Worm (Caenorhabditis elegans) whole organism, L3 larva: ENCODE measurements around the gene C06B8.7.

ENCODE experiments used
- R02D3.7 ChIP-seq: fragments of 150-350 bp; optimal IDR thresholded peaks from 2 replicates; lab custom pipeline; 2014; ENCODE audit warnings: missing biosample characterization, missing genetic modification characterization
- ZK546.5 ChIP-seq: sonication (generic microtip); optimal IDR thresholded peaks from 2 replicates; lab custom pipeline; 2017; ENCODE audit warnings: missing biosample characterization, missing genetic modification characterization
- aly-2 ChIP-seq: fragments of 150-350 bp; optimal IDR thresholded peaks from 2 replicates; lab custom pipeline; 2014; ENCODE audit warnings: missing biosample characterization, missing genetic modification characterization
- ceh-16 ChIP-seq: sonication (generic microtip); optimal IDR thresholded peaks from 2 replicates; lab custom pipeline; 2017; ENCODE audit warnings: missing biosample characterization, missing genetic modification characterization
- ceh-28 ChIP-seq: fragments of 150-350 bp; optimal IDR thresholded peaks from 2 replicates; lab custom pipeline; 2014; ENCODE audit warnings: missing biosample characterization, missing genetic modification reagents, missing genetic modification characterization
- ceh-82 ChIP-seq: fragments of 150-350 bp; optimal IDR thresholded peaks from 2 replicates; lab custom pipeline; 2014; ENCODE audit warnings: missing biosample characterization, missing genetic modification characterization
- daf-12 ChIP-seq: fragments of 150-350 bp; optimal IDR thresholded peaks from 2 replicates; lab custom pipeline; 2014; ENCODE audit warnings: missing biosample characterization, missing genetic modification reagents, missing genetic modification characterization
- egl-27 ChIP-seq: sonication (generic microtip); optimal IDR thresholded peaks from 4 replicates; lab custom pipeline; 2017; ENCODE audit warnings: missing biosample characterization, missing genetic modification reagents, missing genetic modification characterization
- egl-5 ChIP-seq: fragments of 150-350 bp; optimal IDR thresholded peaks from 2 replicates; lab custom pipeline; 2017; ENCODE audit warnings: missing biosample characterization, missing genetic modification reagents, missing genetic modification characterization, inconsistent platforms
- elt-2 ChIP-seq: sonication (generic microtip); optimal IDR thresholded peaks from 2 replicates; lab custom pipeline; 2016; ENCODE audit warnings: missing genetic modification reagents, mild to moderate bottlenecking, missing genetic modification characterization, missing compliant biosample characterization
- elt-3 ChIP-seq, 3 experiments: fragments of 150-350 bp in 1 of 3; sonication (generic microtip) in 2 of 3; optimal IDR thresholded peaks; 2 replicates in 2 of 3; 4 replicates in 1 of 3; lab custom pipeline; 2014 to 2017; ENCODE audit warnings: missing biosample characterization in 3 of 3, missing genetic modification characterization in 3 of 3
- fkh-10 ChIP-seq: sonication (generic microtip); optimal IDR thresholded peaks from 2 replicates; lab custom pipeline; 2017; ENCODE audit warnings: missing biosample characterization, missing genetic modification reagents, missing genetic modification characterization
- fkh-2 ChIP-seq: fragments of 150-350 bp; optimal IDR thresholded peaks from 2 replicates; lab custom pipeline; 2014; ENCODE audit warnings: missing biosample characterization, missing genetic modification reagents, missing genetic modification characterization
- fos-1 ChIP-seq: fragments of 150-350 bp; optimal IDR thresholded peaks from 2 replicates; lab custom pipeline; 2014; ENCODE audit warnings: missing biosample characterization, missing genetic modification characterization
- jun-1 ChIP-seq: fragments of 150-350 bp; optimal IDR thresholded peaks from 2 replicates; lab custom pipeline; 2014; ENCODE audit warnings: missing biosample characterization, missing genetic modification reagents, missing genetic modification characterization
- lin-39 ChIP-seq: fragments of 150-350 bp; optimal IDR thresholded peaks from 2 replicates; lab custom pipeline; 2018; ENCODE audit warnings: missing biosample characterization, missing genetic modification reagents, missing genetic modification characterization
- mml-1 ChIP-seq: fragments of 150-350 bp; sonication (generic microtip); optimal IDR thresholded peaks from 3 replicates; lab custom pipeline; 2014; ENCODE audit warnings: missing biosample characterization, missing genetic modification characterization
- nfya-1 ChIP-seq: sonication (generic microtip); optimal IDR thresholded peaks from 2 replicates; lab custom pipeline; 2017; ENCODE audit warnings: missing genetic modification characterization, mild to moderate bottlenecking, missing compliant biosample characterization, antibody characterized with exemption, moderate library complexity; ENCODE audit not compliant: insufficient read depth
- nhr-11 ChIP-seq: fragments of 150-350 bp; optimal IDR thresholded peaks from 2 replicates; lab custom pipeline; 2014; ENCODE audit warnings: missing biosample characterization, missing genetic modification characterization
- nhr-23 ChIP-seq: fragments of 150-350 bp; optimal IDR thresholded peaks from 2 replicates; lab custom pipeline; 2014; ENCODE audit warnings: missing biosample characterization, missing genetic modification reagents, missing genetic modification characterization
- nhr-43 ChIP-seq: sonication (generic microtip); optimal IDR thresholded peaks from 2 replicates; lab custom pipeline; 2016; ENCODE audit warnings: mild to moderate bottlenecking, missing genetic modification characterization, missing compliant biosample characterization; ENCODE audit not compliant: poor library complexity, severe bottlenecking
- nhr-67 ChIP-seq: fragments of 150-350 bp; optimal IDR thresholded peaks from 2 replicates; lab custom pipeline; 2014; ENCODE audit warnings: missing biosample characterization, missing genetic modification characterization
- nhr-76 ChIP-seq: fragments of 150-350 bp; sonication (generic microtip); optimal IDR thresholded peaks from 5 replicates; lab custom pipeline; 2014; ENCODE audit warnings: missing biosample characterization, missing genetic modification characterization
- pqm-1 ChIP-seq: fragments of 150-350 bp; optimal IDR thresholded peaks from 2 replicates; lab custom pipeline; 2017; ENCODE audit warnings: missing biosample characterization, missing genetic modification characterization, inconsistent platforms
- sea-2 ChIP-seq: fragments of 150-350 bp; sonication (generic microtip); optimal IDR thresholded peaks from 4 replicates; lab custom pipeline; 2014; ENCODE audit warnings: missing biosample characterization, missing genetic modification reagents, missing genetic modification characterization
- skn-1 ChIP-seq: fragments of 150-350 bp; optimal IDR thresholded peaks from 2 replicates; lab custom pipeline; 2014; ENCODE audit warnings: missing biosample characterization, missing genetic modification characterization
- tbx-2 ChIP-seq: sonication (generic microtip); optimal IDR thresholded peaks from 2 replicates; lab custom pipeline; 2016; ENCODE audit warnings: mild to moderate bottlenecking, missing genetic modification characterization, missing compliant biosample characterization
- unc-39 ChIP-seq: sonication (generic microtip); optimal IDR thresholded peaks from 4 replicates; lab custom pipeline; 2017; ENCODE audit warnings: missing biosample characterization, missing genetic modification characterization
- unc-62 ChIP-seq: fragments of 150-350 bp; sonication (generic microtip); optimal IDR thresholded peaks from 4 replicates; lab custom pipeline; 2014; ENCODE audit warnings: missing biosample characterization, missing genetic modification reagents, missing genetic modification characterization
- zag-1 ChIP-seq: fragments of 150-350 bp; optimal IDR thresholded peaks from 2 replicates; lab custom pipeline; 2014; ENCODE audit warnings: missing biosample characterization, missing genetic modification characterization
- ztf-11 ChIP-seq: fragments of 150-350 bp; optimal IDR thresholded peaks from 2 replicates; lab custom pipeline; 2014; ENCODE audit warnings: missing biosample characterization, missing genetic modification characterization
- ztf-4 ChIP-seq: fragments of 150-350 bp; optimal IDR thresholded peaks from 2 replicates; lab custom pipeline; 2014; ENCODE audit warnings: missing biosample characterization, missing genetic modification characterization

Gene C06B8.7

DNA sequence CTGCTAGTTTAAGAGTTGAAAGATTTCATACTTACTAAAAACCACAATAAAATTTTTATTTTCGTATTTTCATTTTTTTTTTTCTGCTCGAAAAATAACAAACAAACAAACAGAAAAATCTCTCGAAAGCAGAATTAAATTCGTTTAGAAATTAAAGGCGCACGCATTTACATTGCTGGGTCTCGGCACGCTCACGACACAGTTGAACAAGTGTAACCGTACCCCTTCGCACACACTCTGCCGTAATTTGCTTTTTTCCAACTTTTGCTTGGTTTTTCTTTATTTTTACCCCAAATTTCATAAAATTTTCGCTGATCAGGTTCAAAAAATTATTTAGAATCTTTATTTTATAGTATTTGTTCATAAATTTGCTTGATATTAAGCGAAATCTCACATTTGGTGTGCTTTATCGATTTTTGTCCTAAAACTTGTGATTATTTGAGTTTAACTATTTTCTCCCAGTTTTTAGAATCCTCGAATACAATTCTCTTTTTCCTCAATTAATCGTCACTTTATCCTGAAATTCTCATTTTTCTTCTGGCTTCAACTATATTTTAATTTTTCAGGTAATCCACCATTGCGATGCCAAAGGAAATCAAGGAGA lies 13.2 kb downstream of the C06B8.7 start, which contains the start of gene rpl-38 (continued):
- TF ChIP-seq nhr-11 (tag; lab: Kevin White, UChicago) = no peak
- TF ChIP-seq lin-39 (tag; lab: Kevin White, UChicago) = peak; percentile 94
- TF ChIP-seq skn-1 (tag; lab: Kevin White, UChicago) = peak; percentile 75
- peak; percentile 72 for TF ChIP-seq R02D3.7 (tag; lab: Kevin White, UChicago)
- no peak for TF ChIP-seq unc-39 (tag; lab: Kevin White, UChicago)
- peak; percentile 48 for TF ChIP-seq ceh-28 (tag; lab: Kevin White, UChicago)
- no peak for TF ChIP-seq unc-62 (GFP tag; lab: Kevin White, UChicago)
- TF ChIP-seq aly-2 (tag; lab: Kevin White, UChicago) = no peak
- peak; percentile 30 for TF ChIP-seq tbx-2 (tag; lab: Kevin White, UChicago)
- peak; percentile 88 for TF ChIP-seq egl-5 (tag; lab: Kevin White, UChicago)
- no peak for TF ChIP-seq elt-3 (tag; optimal IDR thresholded peaks at IDR 0.05; lab: Kevin White, UChicago)
- no peak for TF ChIP-seq daf-12 (tag; lab: Kevin White, UChicago)
- peak; percentile 27 for TF ChIP-seq egl-27 (tag; lab: Kevin White, UChicago)
- TF ChIP-seq ztf-4 (tag; lab: Kevin White, UChicago) = no peak
- no peak for TF ChIP-seq zag-1 (tag; lab: Kevin White, UChicago)
- peak; percentile 88 for TF ChIP-seq nhr-23
- no peak for TF ChIP-seq fkh-2

DNA sequence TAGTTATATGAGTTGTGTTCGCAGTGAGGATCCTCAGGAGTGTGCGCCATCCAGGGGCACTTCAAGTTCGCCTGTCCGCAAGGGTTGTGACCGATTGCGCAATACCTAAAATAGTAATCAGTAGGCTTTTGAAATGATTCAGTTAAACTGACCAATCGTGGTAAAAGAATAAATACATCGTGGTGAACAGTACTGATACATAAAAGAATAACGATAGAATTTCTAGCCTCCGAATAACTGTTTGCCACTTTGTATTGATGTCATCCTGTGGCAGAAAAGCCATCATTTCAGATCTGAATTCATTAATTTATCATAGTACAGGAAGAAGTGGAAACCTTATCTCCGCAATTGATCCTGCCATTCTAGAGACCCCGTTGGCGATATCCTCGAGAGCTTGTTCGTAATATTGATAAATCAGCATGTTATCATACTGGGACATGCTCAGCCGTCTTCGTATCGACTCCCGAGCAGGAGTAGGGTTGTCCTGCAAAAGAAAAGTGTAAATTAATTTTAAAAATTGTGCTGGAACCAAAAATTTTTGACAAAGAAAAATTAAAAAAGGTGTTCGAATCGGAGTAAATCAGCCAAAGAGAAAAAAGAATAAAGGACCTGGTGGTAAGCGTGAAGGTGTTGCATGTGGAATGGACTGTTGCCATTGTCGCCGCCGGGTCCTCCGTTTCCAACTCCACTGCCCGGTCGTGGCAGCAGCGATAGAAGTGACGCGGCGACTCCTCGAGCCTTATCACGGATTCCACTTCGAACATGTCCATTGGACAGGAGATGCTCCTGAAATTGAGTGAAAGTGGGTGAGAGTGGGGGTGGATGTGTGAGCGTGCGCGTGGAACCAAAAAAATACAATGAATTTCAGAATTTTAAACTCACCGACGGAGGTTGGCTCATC lies 14.6 kb downstream of the C06B8.7 start:
- no peak for TF ChIP-seq ztf-11
- TF ChIP-seq egl-5 (tag; lab: Kevin White, UChicago) = no peak
- TF ChIP-seq pqm-1 (tag; lab: Kevin White, UChicago) = no peak
- no peak for TF ChIP-seq ceh-82 (tag; lab: Kevin White, UChicago)
- no peak for TF ChIP-seq fos-1 (tag; lab: Kevin White, UChicago)
- no peak for TF ChIP-seq tbx-2 (tag; lab: Kevin White, UChicago)
- no peak for TF ChIP-seq ztf-4 (tag; lab: Kevin White, UChicago)
- TF ChIP-seq egl-27 (tag; lab: Kevin White, UChicago) = no peak
- no peak for TF ChIP-seq fkh-10 (GFP tag; lab: Kevin White, UChicago)
- TF ChIP-seq R02D3.7 (tag; lab: Kevin White, UChicago) = no peak
- TF ChIP-seq fkh-2 = no peak
- TF ChIP-seq ZK546.5 = no peak
- TF ChIP-seq nhr-76 = no peak
- TF ChIP-seq aly-2 (tag; lab: Kevin White, UChicago) = no peak

DNA sequence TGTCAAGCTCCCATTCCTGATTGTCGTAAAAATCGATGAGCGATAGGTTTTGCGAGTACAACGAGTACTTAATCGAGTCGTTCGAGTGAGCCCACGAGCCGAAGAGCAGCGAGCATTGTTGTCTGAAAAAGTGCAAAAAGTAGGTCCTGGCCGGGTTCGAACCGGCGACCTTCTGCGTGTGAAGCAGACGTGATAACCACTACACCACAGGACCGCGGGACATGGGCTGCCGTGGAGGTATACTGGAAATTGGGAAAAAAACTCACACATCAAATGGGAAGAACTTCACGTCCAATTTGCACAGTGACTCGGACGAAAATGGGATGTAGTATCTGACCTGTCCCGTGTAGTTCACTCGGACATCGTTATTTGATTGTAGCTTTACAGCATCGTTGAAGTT lies 16.8 kb downstream of the C06B8.7 start:
- peak; percentile 36 for TF ChIP-seq elt-2 (tag; lab: Kevin White, UChicago)
- peak; percentile 54 for TF ChIP-seq pqm-1 (tag; lab: Kevin White, UChicago)
- no peak for TF ChIP-seq nhr-76
- TF ChIP-seq, all 47 proteins: peak for 2

DNA sequence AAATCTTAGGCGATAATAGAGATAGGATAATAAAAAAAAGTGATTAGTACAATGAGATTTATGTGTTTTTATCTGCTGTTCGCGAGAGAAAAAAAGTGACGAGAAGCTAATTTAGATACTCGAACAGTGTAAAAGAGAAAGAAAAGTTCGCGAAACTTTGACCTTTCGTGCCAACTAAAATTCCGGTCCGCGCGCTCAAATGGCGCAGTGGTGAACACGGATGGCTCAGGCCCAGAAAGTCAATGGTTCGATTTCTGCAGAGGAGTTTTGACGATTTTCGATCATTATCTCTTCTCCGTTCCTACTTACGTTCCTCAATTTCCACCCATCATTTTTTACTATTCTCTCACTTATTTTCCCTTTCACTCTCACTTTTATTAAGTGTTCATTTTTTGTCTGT lies 17.9 kb downstream of the C06B8.7 start:
- TF ChIP-seq elt-2 (tag; lab: Kevin White, UChicago) = no peak
- no peak for TF ChIP-seq elt-3 (tag; optimal IDR thresholded peaks at IDR 0.05; lab: Kevin White, UChicago)
- no peak for TF ChIP-seq lin-39 (tag; lab: Kevin White, UChicago)
- no peak for TF ChIP-seq nhr-43
- TF ChIP-seq mml-1 (tag; lab: Kevin White, UChicago) = no peak
- TF ChIP-seq nhr-76 = no peak
- TF ChIP-seq unc-39 (tag; lab: Kevin White, UChicago) = no peak
- no peak for TF ChIP-seq nhr-67 (tag; lab: Kevin White, UChicago)
- no peak for TF ChIP-seq ceh-16 (tag; lab: Kevin White, UChicago)
- TF ChIP-seq egl-5 (tag; lab: Kevin White, UChicago) = no peak
- no peak for TF ChIP-seq ZK546.5
- TF ChIP-seq jun-1 (tag; lab: Kevin White, UChicago) = no peak
- no peak for TF ChIP-seq nfya-1 (tag; lab: Kevin White, UChicago)
- TF ChIP-seq zag-1 (tag; lab: Kevin White, UChicago) = no peak
- no peak for TF ChIP-seq aly-2 (tag; lab: Kevin White, UChicago)
- no peak for TF ChIP-seq ceh-28 (tag; lab: Kevin White, UChicago)
- TF ChIP-seq sea-2 (GFP tag; lab: Kevin White, UChicago) = no peak
- TF ChIP-seq nhr-23 = no peak
